Worm (Caenorhabditis elegans) whole organism, midembryonic: ENCODE data around the gene F58F12.2.

ENCODE experiments used
- T22C8.4 ChIP-seq: fragments of 200-800 bp; sonication (Bioruptor generic); IDR thresholded peaks from 2 replicates; pipeline ENCODE4 v1.3.6; 2022; ENCODE audit warnings: missing genetic modification characterization, missing compliant biosample characterization
- cog-1 ChIP-seq: sonication (generic microtip); optimal IDR thresholded peaks from 2 replicates; lab custom pipeline; 2016; ENCODE audit warnings: missing genetic modification characterization, missing compliant biosample characterization
- flt-1 ChIP-seq: fragments of 200-800 bp; sonication (Bioruptor generic); IDR thresholded peaks from 2 replicates; pipeline ENCODE4 v1.3.6; 2022; ENCODE audit warnings: missing genetic modification characterization, missing compliant biosample characterization
- med-1 ChIP-seq: sonication (generic microtip); optimal IDR thresholded peaks from 2 replicates; lab custom pipeline; 2017; ENCODE audit warnings: missing genetic modification characterization, mild to moderate bottlenecking, missing compliant biosample characterization, antibody characterized with exemption, missing genetic modification reagents; ENCODE audit not compliant: insufficient read depth
- ref-1 ChIP-seq: fragments of 200-800 bp; sonication (Bioruptor generic); conservative IDR thresholded peaks from 2 replicates; pipeline ENCODE4 v1.3.6; 2022; ENCODE audit warnings: missing genetic modification reagents, missing genetic modification characterization, missing compliant biosample characterization
- tab-1 ChIP-seq: fragments of 200-800 bp; sonication (Bioruptor generic); IDR thresholded peaks from 2 replicates; pipeline ENCODE4 v1.3.6; 2022; ENCODE audit warnings: missing genetic modification characterization, missing compliant biosample characterization
- ztf-23 ChIP-seq: fragments of 200-800 bp; sonication (Bioruptor generic); IDR thresholded peaks from 2 replicates; pipeline ENCODE4 v1.3.6; 2022; ENCODE audit warnings: missing genetic modification reagents, missing genetic modification characterization, missing compliant biosample characterization
- ztf-29 ChIP-seq: fragments of 200-800 bp; sonication (Bioruptor generic); IDR thresholded peaks from 2 replicates; pipeline ENCODE4 v1.3.6; 2022; ENCODE audit warnings: missing genetic modification reagents, missing genetic modification characterization, missing compliant biosample characterization

DNA sequence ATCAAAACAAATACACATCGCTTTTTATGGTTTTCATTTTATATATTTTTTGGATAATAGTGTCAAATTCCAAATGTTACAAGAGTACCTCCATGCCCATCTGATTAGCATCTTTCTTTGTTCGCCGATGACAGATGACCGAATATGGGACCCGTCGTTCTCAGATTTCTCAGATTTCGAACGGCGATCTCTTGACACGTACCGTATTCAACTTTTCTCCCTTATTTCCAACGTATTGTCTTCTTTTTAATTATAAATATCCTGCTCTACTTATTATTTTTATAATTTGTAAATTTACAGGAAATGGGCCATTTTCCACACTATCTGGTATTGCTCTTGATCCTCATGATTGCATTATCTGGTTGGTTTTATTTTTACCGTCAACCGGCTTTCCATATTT, 10.6 kb upstream of the F58F12.2 start, which contains the start of gene zig-10:
- TF ChIP-seq tab-1 (no peak), flt-1 (GFP tag; lab: Robert Waterston, UW) (no peak), ztf-29 (GFP tag; lab: Robert Waterston, UW) (no peak), ref-1 (GFP tag; lab: Robert Waterston, UW) (no peak), ztf-23 (no peak), cog-1 (tag; lab: Kevin White, UChicago) (no peak), T22C8.4 (no peak), med-1 (no peak)
